Worm (Caenorhabditis elegans) whole organism, early embryonic: ENCODE data around the gene col-123.

Experiments used
- aly-1 ChIP-seq: sonication (generic microtip); optimal IDR thresholded peaks from 2 replicates; lab custom pipeline; 2016; ENCODE audit warnings: missing genetic modification characterization, missing compliant biosample characterization
- ama-1 ChIP-seq: fragments of 150-350 bp; optimal IDR thresholded peaks from 2 replicates; lab custom pipeline; 2014
- ceh-13 ChIP-seq: fragments of 200-800 bp; sonication (Bioruptor generic); optimal IDR thresholded peaks from 2 replicates; lab custom pipeline; 2018; ENCODE audit warnings: mild to moderate bottlenecking, missing genetic modification characterization, missing compliant biosample characterization
- ceh-36 ChIP-seq: sonication (generic microtip); optimal IDR thresholded peaks from 2 replicates; lab custom pipeline; 2016; ENCODE audit warnings: missing genetic modification characterization, inconsistent platforms, missing compliant biosample characterization
- ets-7 ChIP-seq: sonication (generic microtip); optimal IDR thresholded peaks from 2 replicates; lab custom pipeline; 2016; ENCODE audit warnings: missing genotype, missing genetic modification characterization, missing compliant biosample characterization
- flt-1 ChIP-seq: fragments of 200-800 bp; sonication (Bioruptor generic); IDR thresholded peaks from 2 replicates; pipeline ENCODE4 v1.3.6; 2022; ENCODE audit warnings: missing genetic modification characterization, missing compliant biosample characterization
- hmbx-1 ChIP-seq: sonication (generic microtip); optimal IDR thresholded peaks from 2 replicates; lab custom pipeline; 2016; ENCODE audit warnings: mild to moderate bottlenecking, missing genetic modification characterization, missing compliant biosample characterization
- hmg-4 ChIP-seq: fragments of 200-800 bp; sonication (Bioruptor generic); optimal IDR thresholded peaks from 2 replicates; lab custom pipeline; 2018; ENCODE audit warnings: mild to moderate bottlenecking, missing genetic modification characterization, missing compliant biosample characterization
- hnd-1 ChIP-seq: sonication (generic microtip); optimal IDR thresholded peaks from 2 replicates; lab custom pipeline; 2016; ENCODE audit warnings: missing genetic modification characterization, missing compliant biosample characterization
- scrt-1 ChIP-seq: fragments of 200-800 bp; sonication (Bioruptor generic); IDR thresholded peaks from 2 replicates; pipeline ENCODE4 v1.3.6; 2022; ENCODE audit warnings: missing genetic modification characterization, missing compliant biosample characterization
- tbx-11 ChIP-seq: fragments of 200-800 bp; sonication (Bioruptor generic); IDR thresholded peaks from 2 replicates; pipeline ENCODE4 v1.3.6; 2022; ENCODE audit warnings: missing genetic modification characterization, missing compliant biosample characterization
- tbx-37 ChIP-seq: fragments of 200-800 bp; sonication (Bioruptor generic); conservative IDR thresholded peaks from 2 replicates; pipeline ENCODE4 v1.3.6; 2022; ENCODE audit warnings: missing genetic modification reagents, missing genetic modification characterization, missing compliant biosample characterization
- tra-4 ChIP-seq: sonication (generic microtip); optimal IDR thresholded peaks from 2 replicates; lab custom pipeline; 2017; ENCODE audit warnings: missing genetic modification characterization, missing compliant biosample characterization

- no peak for TF ChIP-seq hmg-4 (GFP tag; lab: Kevin White, UChicago)
- no peak for TF ChIP-seq ama-1 (lab: Kevin White, UChicago)
- TF ChIP-seq ceh-36 (tag; lab: Kevin White, UChicago), result no peak
- no peak for TF ChIP-seq ets-7 (tag; lab: Kevin White, UChicago)
- no peak for TF ChIP-seq hmbx-1 (tag; lab: Kevin White, UChicago)
- TF ChIP-seq tra-4 (tag; lab: Kevin White, UChicago), result no peak
- TF ChIP-seq scrt-1 (GFP tag; lab: Robert Waterston, UW), result no peak
- no peak for TF ChIP-seq tbx-11 (GFP tag; lab: Robert Waterston, UW)
- no peak for TF ChIP-seq ceh-13 (GFP tag; lab: Kevin White, UChicago)
- no peak for TF ChIP-seq hnd-1 (tag; lab: Kevin White, UChicago)
- no peak for TF ChIP-seq flt-1
- no peak for TF ChIP-seq tbx-37 (GFP tag; lab: Robert Waterston, UW)
- no peak for TF ChIP-seq aly-1
Measured at ce11 chrIV:9789496-9789895, 32.2 kb upstream of the col-123 start, which contains the start of gene T13F2.4.
